Fruit fly (Drosophila melanogaster) whole organism, pupa: ENCODE measurements around the gene Sirup.
A peak's percentile ranks its signal among the peaks of the same experiment; 100 is the strongest.

Experiments used
- CG12605 ChIP-seq: fragments of 200-800 bp; sonication (Bioruptor generic); IDR thresholded peaks from 2 replicates; pipeline ENCODE4 v1.3.6; 2022; ENCODE audit warnings: missing biosample characterization, missing genetic modification characterization
- CG13204 ChIP-seq: fragments of 200-800 bp; sonication (Bioruptor generic); optimal IDR thresholded peaks from 2 replicates; lab custom pipeline; 2018; ENCODE audit warnings: missing biosample characterization, mild to moderate bottlenecking, missing genetic modification characterization, moderate library complexity
- CG14655 ChIP-seq: fragments of 200-800 bp; sonication (Bioruptor generic); optimal IDR thresholded peaks from 3 replicates; lab custom pipeline; 2017; ENCODE audit warnings: mild to moderate bottlenecking, missing biosample characterization, missing genetic modification reagents, missing genetic modification characterization
- CG15710 ChIP-seq: fragments of 200-800 bp; sonication (Bioruptor generic); optimal IDR thresholded peaks from 2 replicates; lab custom pipeline; 2018; ENCODE audit warnings: missing biosample characterization, mild to moderate bottlenecking, missing genetic modification characterization, moderate library complexity
- CG17806 ChIP-seq: fragments of 200-800 bp; sonication (Bioruptor generic); optimal IDR thresholded peaks from 2 replicates; lab custom pipeline; 2018; ENCODE audit warnings: missing biosample characterization, mild to moderate bottlenecking, missing genetic modification characterization, moderate library complexity
- CG32121 ChIP-seq: fragments of 200-800 bp; sonication (Bioruptor generic); IDR thresholded peaks from 2 replicates; pipeline ENCODE4 v1.3.6; 2022; ENCODE audit warnings: missing biosample characterization, missing genetic modification characterization
- CG34367 ChIP-seq: fragments of 200-800 bp; sonication (Bioruptor generic); optimal IDR thresholded peaks from 2 replicates; lab custom pipeline; 2018; ENCODE audit warnings: missing biosample characterization, mild to moderate bottlenecking, missing genetic modification characterization
- CG4496 ChIP-seq: fragments of 200-800 bp; sonication (Bioruptor generic); IDR thresholded peaks from 3 replicates; pipeline ENCODE4 v1.3.6; 2022; ENCODE audit warnings: missing biosample characterization, missing genetic modification characterization
- CG8159 ChIP-seq: fragments of 200-800 bp; sonication (Bioruptor generic); optimal IDR thresholded peaks from 3 replicates; lab custom pipeline; 2018; ENCODE audit warnings: missing biosample characterization, mild to moderate bottlenecking, missing genetic modification characterization, moderate library complexity
- CG8301 ChIP-seq: fragments of 200-800 bp; sonication (Bioruptor generic); optimal IDR thresholded peaks from 2 replicates; lab custom pipeline; 2018; ENCODE audit warnings: missing biosample characterization, mild to moderate bottlenecking, missing genetic modification characterization
- CG9948 ChIP-seq: fragments of 200-800 bp; sonication (Bioruptor generic); optimal IDR thresholded peaks from 2 replicates; lab custom pipeline; 2018; ENCODE audit warnings: missing biosample characterization, mild to moderate bottlenecking, missing genetic modification characterization, moderate library complexity
- D1 ChIP-seq: fragments of 200-800 bp; sonication (Bioruptor generic); optimal IDR thresholded peaks from 2 replicates; lab custom pipeline; 2018; ENCODE audit warnings: missing biosample characterization, mild to moderate bottlenecking, missing genetic modification characterization, moderate library complexity
- EcR ChIP-seq: fragments of 200-800 bp; sonication (Bioruptor generic); optimal IDR thresholded peaks from 3 replicates; lab custom pipeline; 2019; ENCODE audit warnings: missing biosample characterization, missing genetic modification characterization, mild to moderate bottlenecking, moderate library complexity, missing genetic modification reagents
- Ets98B ChIP-seq: fragments of 200-800 bp; sonication (Bioruptor generic); IDR thresholded peaks from 2 replicates; pipeline ENCODE4 v1.3.6; 2022; ENCODE audit warnings: missing biosample characterization, missing genetic modification characterization
- Pif1A ChIP-seq: fragments of 200-800 bp; sonication (Bioruptor generic); optimal IDR thresholded peaks from 3 replicates; lab custom pipeline; 2016; ENCODE audit warnings: missing biosample characterization, missing genetic modification characterization
- Pif1B ChIP-seq: fragments of 200-800 bp; sonication (Bioruptor generic); optimal IDR thresholded peaks from 3 replicates; lab custom pipeline; 2016; ENCODE audit warnings: missing biosample characterization, missing genetic modification characterization
- Snoo ChIP-seq: fragments of 200-800 bp; sonication (Bioruptor generic); optimal IDR thresholded peaks from 3 replicates; lab custom pipeline; 2017; ENCODE audit warnings: missing biosample characterization, mild to moderate bottlenecking, missing genetic modification characterization, inconsistent platforms
- fd96Ca ChIP-seq: fragments of 200-800 bp; sonication (Bioruptor generic); IDR thresholded peaks from 3 replicates; pipeline ENCODE4 v1.3.6; 2022; ENCODE audit warnings: missing biosample characterization, missing genetic modification characterization
- gl ChIP-seq: fragments of 200-800 bp; sonication (Bioruptor generic); optimal IDR thresholded peaks from 2 replicates; lab custom pipeline; 2018; ENCODE audit warnings: missing biosample characterization, mild to moderate bottlenecking, missing genetic modification characterization
- rn ChIP-seq: fragments of 200-800 bp; sonication (Bioruptor generic); IDR thresholded peaks from 2 replicates; pipeline ENCODE4 v1.3.6; 2022; ENCODE audit warnings: missing biosample characterization, missing genetic modification characterization

Gene Sirup

dm6 chr2L:8007160-8007876, 8.6 kb downstream of the Sirup start, which contains the start of gene Spn28Dc:
Spn28Dc (minus strand) TSS chr2L:8007210.
- TF ChIP-seq EcR (peak; percentile 72), fd96Ca (GFP tag; lab: Robert Waterston, UW) (0 out of 3 replicates have a peak, but pooled peaks have one; percentile 25), Pif1B (GFP tag; lab: Kevin White, UChicago) (peak; percentile 44), D1 (tag; lab: Kevin White, UChicago) (no peak), CG17806 (tag; lab: Kevin White, UChicago) (no peak), Ets98B (GFP tag; lab: Robert Waterston, UW) (no peak), CG15710 (tag; lab: Kevin White, UChicago) (no peak), CG13204 (GFP tag; lab: Kevin White, UChicago) (peak; percentile 13), Pif1A (GFP tag; lab: Kevin White, UChicago) (no peak), Snoo (tag; lab: Kevin White, UChicago) (peak; percentile 29), gl (tag; lab: Kevin White, UChicago) (peak; percentile 33)

dm6 chr2L:8009283-8010211, 10.9 kb downstream of the Sirup start, which contains the start of gene CG12560:
CG12560 (minus strand) TSS chr2L:8009477.
- TF ChIP-seq CG34367 (tag; lab: Kevin White, UChicago) = peak; percentile 21
- no peak for TF ChIP-seq Snoo (tag; lab: Kevin White, UChicago)
- no peak for TF ChIP-seq CG8301 (tag; lab: Kevin White, UChicago)
- peak; percentile 43 for TF ChIP-seq gl (tag; lab: Kevin White, UChicago)
- peak; percentile 47 for TF ChIP-seq EcR
- peak; percentile 28 for TF ChIP-seq CG15710 (tag; lab: Kevin White, UChicago)
- peak; percentile 45 for TF ChIP-seq Pif1A (GFP tag; lab: Kevin White, UChicago)
- TF ChIP-seq CG8159 = no peak
- TF ChIP-seq Ets98B (GFP tag; lab: Robert Waterston, UW) = peak; percentile 35; the same call in 1 of the 2 replicates
- peak; percentile 49 for TF ChIP-seq CG13204 (GFP tag; lab: Kevin White, UChicago)
- peak; percentile 15 for TF ChIP-seq Pif1B (GFP tag; lab: Kevin White, UChicago)
- TF ChIP-seq CG4496 (GFP tag; lab: Robert Waterston, UW) = peak; percentile 30; the same call in 1 of the 3 replicates
- peak; percentile 88 for TF ChIP-seq CG12605 (GFP tag; lab: Robert Waterston, UW)

- no peak for TF ChIP-seq CG17806 (tag; lab: Kevin White, UChicago)
- TF ChIP-seq CG12605 (GFP tag; lab: Robert Waterston, UW) = peak; percentile 48
- no peak for TF ChIP-seq rn (GFP tag; lab: Robert Waterston, UW)
- peak; percentile 14 for TF ChIP-seq D1 (tag; lab: Kevin White, UChicago)
Observed at dm6 chr2L:8010602-8011455, 12.2 kb downstream of the Sirup start, which contains the start of the genes Glyat and Tg. Glyat (minus strand) TSS chr2L:8010652. Tg (plus strand) TSS chr2L:8011405.

- TF ChIP-seq CG4496 (GFP tag; lab: Robert Waterston, UW) (no peak), EcR (peak; percentile 20), gl (tag; lab: Kevin White, UChicago) (peak; percentile 4)
Observed at dm6 chr2L:8012551-8012950, 13.9 kb downstream of the Sirup start.

dm6 chr2L:8024325-8024724, 25.7 kb downstream of the Sirup start:
- no peak for TF ChIP-seq EcR
- no peak for TF ChIP-seq CG17806 (tag; lab: Kevin White, UChicago)
- TF ChIP-seq CG12605 (GFP tag; lab: Robert Waterston, UW) = no peak

- no peak for TF ChIP-seq CG14655
- TF ChIP-seq CG15710 (tag; lab: Kevin White, UChicago) = no peak
- TF ChIP-seq fd96Ca (GFP tag; lab: Robert Waterston, UW) = no peak
- TF ChIP-seq Snoo (tag; lab: Kevin White, UChicago) = no peak
- no peak for TF ChIP-seq CG12605 (GFP tag; lab: Robert Waterston, UW)
- TF ChIP-seq Pif1A (GFP tag; lab: Kevin White, UChicago) = no peak
- TF ChIP-seq CG9948 = no peak
- no peak for TF ChIP-seq EcR
- no peak for TF ChIP-seq CG8301 (tag; lab: Kevin White, UChicago)
- TF ChIP-seq CG17806 (tag; lab: Kevin White, UChicago) = no peak
- TF ChIP-seq CG13204 (GFP tag; lab: Kevin White, UChicago) = no peak
- no peak for TF ChIP-seq CG8159
- no peak for TF ChIP-seq gl (tag; lab: Kevin White, UChicago)
- no peak for TF ChIP-seq Pif1B (GFP tag; lab: Kevin White, UChicago)
- TF ChIP-seq CG34367 (tag; lab: Kevin White, UChicago) = no peak
- TF ChIP-seq rn (GFP tag; lab: Robert Waterston, UW) = no peak
- TF ChIP-seq CG4496 (GFP tag; lab: Robert Waterston, UW) = no peak
- no peak for TF ChIP-seq CG32121 (GFP tag; lab: Robert Waterston, UW)
- TF ChIP-seq Ets98B (GFP tag; lab: Robert Waterston, UW) = no peak
- no peak for TF ChIP-seq D1 (tag; lab: Kevin White, UChicago)
- TF ChIP-seq, all 21 proteins: peak for 0
Observed at dm6 chr2L:8029160-8029852, 30.6 kb downstream of the Sirup start, which contains the start of gene baf. baf (plus strand) TSS chr2L:8029462.
